Worm (Caenorhabditis elegans) whole organism, early embryonic: Measurements from ENCODE around the gene F10C1.23.

ENCODE experiments used
- B0310.2 ChIP-seq: sonication (generic microtip); optimal IDR thresholded peaks from 2 replicates; lab custom pipeline; 2016; ENCODE audit warnings: mild to moderate bottlenecking, missing genetic modification characterization, missing compliant biosample characterization
- F13C5.2 ChIP-seq: sonication (generic microtip); optimal IDR thresholded peaks from 2 replicates; lab custom pipeline; 2017; ENCODE audit warnings: mild to moderate bottlenecking, missing genetic modification characterization, inconsistent platforms, missing compliant biosample characterization
- aly-1 ChIP-seq: sonication (generic microtip); optimal IDR thresholded peaks from 2 replicates; lab custom pipeline; 2016; ENCODE audit warnings: missing genetic modification characterization, missing compliant biosample characterization
- ama-1 ChIP-seq: fragments of 150-350 bp; optimal IDR thresholded peaks from 2 replicates; lab custom pipeline; 2014
- ceh-13 ChIP-seq: fragments of 200-800 bp; sonication (Bioruptor generic); optimal IDR thresholded peaks from 2 replicates; lab custom pipeline; 2018; ENCODE audit warnings: mild to moderate bottlenecking, missing genetic modification characterization, missing compliant biosample characterization
- ceh-36 ChIP-seq: sonication (generic microtip); optimal IDR thresholded peaks from 2 replicates; lab custom pipeline; 2016; ENCODE audit warnings: missing genetic modification characterization, inconsistent platforms, missing compliant biosample characterization
- ets-7 ChIP-seq: sonication (generic microtip); optimal IDR thresholded peaks from 2 replicates; lab custom pipeline; 2016; ENCODE audit warnings: missing genotype, missing genetic modification characterization, missing compliant biosample characterization
- flt-1 ChIP-seq: fragments of 200-800 bp; sonication (Bioruptor generic); IDR thresholded peaks from 2 replicates; pipeline ENCODE4 v1.3.6; 2022; ENCODE audit warnings: missing genetic modification characterization, missing compliant biosample characterization
- hmbx-1 ChIP-seq: sonication (generic microtip); optimal IDR thresholded peaks from 2 replicates; lab custom pipeline; 2016; ENCODE audit warnings: mild to moderate bottlenecking, missing genetic modification characterization, missing compliant biosample characterization
- hmg-4 ChIP-seq: fragments of 200-800 bp; sonication (Bioruptor generic); optimal IDR thresholded peaks from 2 replicates; lab custom pipeline; 2018; ENCODE audit warnings: mild to moderate bottlenecking, missing genetic modification characterization, missing compliant biosample characterization
- hnd-1 ChIP-seq: sonication (generic microtip); optimal IDR thresholded peaks from 2 replicates; lab custom pipeline; 2016; ENCODE audit warnings: missing genetic modification characterization, missing compliant biosample characterization
- pes-1 ChIP-seq: fragments of 200-800 bp; sonication (Bioruptor generic); IDR thresholded peaks from 2 replicates; pipeline ENCODE4 v1.3.6; 2022; ENCODE audit warnings: missing genetic modification reagents, missing genetic modification characterization, missing compliant biosample characterization
- scrt-1 ChIP-seq: fragments of 200-800 bp; sonication (Bioruptor generic); IDR thresholded peaks from 2 replicates; pipeline ENCODE4 v1.3.6; 2022; ENCODE audit warnings: missing genetic modification characterization, missing compliant biosample characterization
- sea-1 ChIP-seq: fragments of 200-800 bp; sonication (Bioruptor generic); conservative IDR thresholded peaks from 2 replicates; pipeline ENCODE4 v1.3.6; 2022; ENCODE audit warnings: missing genetic modification characterization, missing compliant biosample characterization
- tbx-11 ChIP-seq: fragments of 200-800 bp; sonication (Bioruptor generic); IDR thresholded peaks from 2 replicates; pipeline ENCODE4 v1.3.6; 2022; ENCODE audit warnings: missing genetic modification characterization, missing compliant biosample characterization
- tbx-37 ChIP-seq: fragments of 200-800 bp; sonication (Bioruptor generic); conservative IDR thresholded peaks from 2 replicates; pipeline ENCODE4 v1.3.6; 2022; ENCODE audit warnings: missing genetic modification reagents, missing genetic modification characterization, missing compliant biosample characterization
- tra-4 ChIP-seq: sonication (generic microtip); optimal IDR thresholded peaks from 2 replicates; lab custom pipeline; 2017; ENCODE audit warnings: missing genetic modification characterization, missing compliant biosample characterization

The F10C1.23 gene

DNA sequence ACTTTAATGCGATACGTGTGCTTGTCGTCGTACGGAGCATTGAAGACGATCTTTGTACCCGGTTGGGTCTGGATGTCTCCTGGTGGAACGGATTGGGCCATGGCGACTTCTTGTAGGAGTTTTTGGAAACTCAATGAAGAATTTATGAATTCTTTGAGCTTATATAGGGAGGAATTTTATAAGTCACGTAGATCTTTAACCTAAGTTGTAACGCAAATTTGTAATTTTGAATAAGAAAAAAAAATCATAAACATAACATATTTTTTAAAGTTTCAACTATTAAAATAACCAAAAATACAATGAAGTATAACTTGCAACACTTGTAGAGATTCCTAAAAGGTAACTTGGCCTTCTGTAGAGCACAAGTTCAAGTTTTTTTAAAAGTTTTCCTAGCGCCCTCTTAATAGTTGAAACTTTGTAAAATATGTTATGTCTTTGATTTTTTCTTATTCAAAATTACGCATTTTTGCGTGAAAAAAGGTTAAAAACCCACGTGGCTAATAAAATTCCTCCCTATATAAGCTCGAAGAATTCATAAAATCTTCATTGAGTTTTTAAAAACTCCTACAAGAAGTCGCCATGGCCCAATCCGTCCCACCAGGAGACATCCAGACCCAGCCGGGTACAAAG lies 39.6 kb downstream of the F10C1.23 start, which contains the start of the genes msp-63 and msp-142:
msp-63 (minus strand) TSS at position 101 of the 630 bp plus-strand sequence.
msp-142 (plus strand) TSS at position 580 of the 630 bp plus-strand sequence.
- TF ChIP-seq pes-1 (no peak), hmg-4 (GFP tag; lab: Kevin White, UChicago) (no peak), aly-1 (tag; lab: Kevin White, UChicago) (no peak), F13C5.2 (tag; lab: Kevin White, UChicago) (no peak)

ce11 chrII:5799553-5799952 lies 41.7 kb downstream of the F10C1.23 start, which contains the start of gene K05F1.8:
TSS of gene K05F1.8 (minus strand) at chrII:5799653.
- TF ChIP-seq hmbx-1 (tag; lab: Kevin White, UChicago): no peak
- no peak for TF ChIP-seq ceh-36 (tag; lab: Kevin White, UChicago)
- no peak for TF ChIP-seq B0310.2 (tag; lab: Kevin White, UChicago)
- no peak for TF ChIP-seq ceh-13 (GFP tag; lab: Kevin White, UChicago)
- TF ChIP-seq pes-1: no peak
- no peak for TF ChIP-seq sea-1 (GFP tag; lab: Robert Waterston, UW)
- TF ChIP-seq hnd-1: no peak
- no peak for TF ChIP-seq ets-7
- TF ChIP-seq tbx-37 (GFP tag; lab: Robert Waterston, UW): no peak
- TF ChIP-seq tbx-11 (GFP tag; lab: Robert Waterston, UW): no peak

DNA sequence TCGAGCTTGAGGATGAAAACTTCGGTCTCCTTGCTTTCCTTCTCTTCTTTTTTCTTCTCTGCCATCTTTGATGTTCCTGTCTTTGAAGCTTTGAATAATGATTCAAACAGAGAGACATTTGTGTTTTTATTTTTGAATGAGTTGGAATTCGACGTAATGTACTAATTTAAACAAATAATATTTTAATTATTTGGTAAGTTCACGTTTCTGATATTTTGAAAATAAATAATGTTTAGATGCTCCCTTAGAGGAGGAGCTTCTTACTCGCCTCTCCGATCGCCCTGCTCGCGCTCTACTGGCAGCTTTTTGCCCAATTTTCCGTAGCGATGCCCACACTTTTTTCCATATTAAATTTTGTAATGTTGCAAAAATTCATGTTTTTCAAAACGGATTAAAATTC lies 43.2 kb downstream of the F10C1.23 start, which contains the start of the genes K05F1.9 and K05F1.1:
K05F1.9 (minus strand) TSS at position 101 of the 400 bp plus-strand sequence.
K05F1.1 (plus strand) TSS at position 308 of the 400 bp plus-strand sequence.
- TF ChIP-seq scrt-1 (GFP tag; lab: Robert Waterston, UW) (no peak), flt-1 (GFP tag; lab: Robert Waterston, UW) (no peak), hmbx-1 (tag; lab: Kevin White, UChicago) (no peak), ceh-13 (GFP tag; lab: Kevin White, UChicago) (no peak), hmg-4 (GFP tag; lab: Kevin White, UChicago) (no peak), tra-4 (tag; lab: Kevin White, UChicago) (no peak), ets-7 (no peak)

ce11 chrII:5804288-5804687 lies 46.4 kb downstream of the F10C1.23 start:
- no peak for TF ChIP-seq ceh-36 (tag; lab: Kevin White, UChicago)
- no peak for TF ChIP-seq pes-1
- no peak for TF ChIP-seq tra-4 (tag; lab: Kevin White, UChicago)
- TF ChIP-seq hnd-1: no peak
- no peak for TF ChIP-seq scrt-1 (GFP tag; lab: Robert Waterston, UW)
- TF ChIP-seq ets-7: no peak
- TF ChIP-seq aly-1 (tag; lab: Kevin White, UChicago): no peak
- TF ChIP-seq tbx-11 (GFP tag; lab: Robert Waterston, UW): no peak
- no peak for TF ChIP-seq sea-1 (GFP tag; lab: Robert Waterston, UW)
- no peak for TF ChIP-seq ama-1 (lab: Kevin White, UChicago)
- no peak for TF ChIP-seq B0310.2 (tag; lab: Kevin White, UChicago)
- TF ChIP-seq flt-1 (GFP tag; lab: Robert Waterston, UW): no peak
- TF ChIP-seq hmg-4 (GFP tag; lab: Kevin White, UChicago): no peak
- TF ChIP-seq ceh-13 (GFP tag; lab: Kevin White, UChicago): no peak
- TF ChIP-seq tbx-37 (GFP tag; lab: Robert Waterston, UW): no peak
- no peak for TF ChIP-seq F13C5.2 (tag; lab: Kevin White, UChicago)
- no peak for TF ChIP-seq hmbx-1 (tag; lab: Kevin White, UChicago)

DNA sequence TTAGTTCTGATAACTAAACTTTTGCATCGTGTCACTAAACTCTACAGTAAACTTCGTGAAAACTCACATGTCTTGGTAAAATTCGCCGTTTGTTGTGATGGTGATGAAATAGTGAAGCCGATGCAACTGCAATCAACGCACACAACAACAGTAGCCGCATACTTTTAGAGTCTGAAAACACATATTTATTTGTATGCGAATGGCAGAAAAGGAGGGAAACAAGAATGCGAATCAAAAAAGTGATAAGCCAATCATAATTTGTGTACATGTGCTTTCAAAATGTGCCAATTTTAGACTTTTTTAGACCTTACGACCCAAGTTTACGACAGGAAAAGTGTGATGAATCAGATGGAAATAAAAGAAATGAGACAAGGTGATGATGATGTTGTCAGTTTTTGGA lies 47.5 kb downstream of the F10C1.23 start, which contains the start of gene K05F1.10:
K05F1.10 (minus strand) TSS at position 171 of the 400 bp plus-strand sequence.
- no peak for TF ChIP-seq tbx-37 (GFP tag; lab: Robert Waterston, UW)
- no peak for TF ChIP-seq tra-4 (tag; lab: Kevin White, UChicago)
- TF ChIP-seq hmg-4 (GFP tag; lab: Kevin White, UChicago): no peak
- TF ChIP-seq scrt-1 (GFP tag; lab: Robert Waterston, UW): no peak
- no peak for TF ChIP-seq hmbx-1 (tag; lab: Kevin White, UChicago)
- no peak for TF ChIP-seq ceh-36 (tag; lab: Kevin White, UChicago)
- TF ChIP-seq flt-1 (GFP tag; lab: Robert Waterston, UW): no peak
- no peak for TF ChIP-seq ama-1 (lab: Kevin White, UChicago)
- TF ChIP-seq sea-1 (GFP tag; lab: Robert Waterston, UW): no peak
- TF ChIP-seq F13C5.2 (tag; lab: Kevin White, UChicago): no peak
- no peak for TF ChIP-seq pes-1
- TF ChIP-seq aly-1 (tag; lab: Kevin White, UChicago): no peak

DNA sequence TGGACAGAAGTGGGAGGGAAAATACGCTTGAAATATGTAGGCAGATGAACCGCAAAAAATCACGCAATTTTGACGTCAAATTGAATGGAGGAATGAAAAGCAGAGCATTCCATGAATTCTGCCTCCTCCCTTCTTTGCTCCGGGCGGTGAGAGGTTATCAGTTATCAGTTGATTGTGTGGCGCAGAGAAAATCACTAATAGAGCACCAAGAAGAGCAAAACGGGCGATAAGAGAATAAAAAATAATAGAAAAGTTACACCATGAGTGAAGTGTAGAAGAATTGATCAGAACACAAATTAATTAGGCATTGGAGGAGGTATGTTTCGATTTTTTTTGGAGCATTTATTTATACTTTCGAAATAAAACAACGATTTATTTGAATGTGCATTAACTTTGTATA lies 48.7 kb downstream of the F10C1.23 start:
- no peak for TF ChIP-seq ceh-13 (GFP tag; lab: Kevin White, UChicago)
